Worm (Caenorhabditis elegans) whole organism, young adult: ENCODE measurements around the gene fbxl-5.
A peak's percentile ranks its signal among the peaks of the same experiment; 100 is the strongest.

Experiments
- B0035.1 ChIP-seq: sonication (generic microtip); optimal IDR thresholded peaks from 2 replicates; lab custom pipeline; 2016; ENCODE audit warnings: missing genetic modification characterization, mild to moderate bottlenecking, missing compliant biosample characterization, missing genotype, missing genetic modification reagents
- B0261.1 ChIP-seq: sonication (generic microtip); optimal IDR thresholded peaks from 2 replicates; lab custom pipeline; 2016; ENCODE audit warnings: mild to moderate bottlenecking, missing genetic modification characterization, moderate library complexity, missing compliant biosample characterization
- D2030.7 ChIP-seq: fragments of 200-800 bp; sonication (Bioruptor generic); IDR thresholded peaks from 2 replicates; pipeline ENCODE4 v1.3.6; 2022; ENCODE audit warnings: missing genetic modification reagents, missing genetic modification characterization, missing compliant biosample characterization
- F33H1.4 ChIP-seq: fragments of 200-800 bp; sonication (Bioruptor generic); IDR thresholded peaks from 2 replicates; pipeline ENCODE4 v1.3.6; 2022; ENCODE audit warnings: missing genetic modification reagents, missing genetic modification characterization, missing compliant biosample characterization
- F37B4.10 ChIP-seq: fragments of 200-800 bp; sonication (Bioruptor generic); IDR thresholded peaks from 2 replicates; pipeline ENCODE4 v1.3.6; 2022; ENCODE audit warnings: missing genetic modification characterization, missing compliant biosample characterization
- F39B2.1 ChIP-seq: fragments of 200-800 bp; sonication (Bioruptor generic); IDR thresholded peaks from 2 replicates; pipeline ENCODE4 v1.3.6; 2022; ENCODE audit warnings: missing genetic modification reagents, missing genetic modification characterization, missing compliant biosample characterization
- F55B11.4 ChIP-seq: sonication (generic microtip); optimal IDR thresholded peaks from 2 replicates; lab custom pipeline; 2016; ENCODE audit warnings: missing compliant biosample characterization, missing genetic modification characterization, borderline replicate concordance; ENCODE audit not compliant: insufficient read depth
- F57C9.4 ChIP-seq: sonication (generic microtip); optimal IDR thresholded peaks from 2 replicates; lab custom pipeline; 2017; ENCODE audit warnings: mild to moderate bottlenecking, missing genetic modification characterization, missing compliant biosample characterization
- Y53G8AR.9 ChIP-seq: fragments of 200-800 bp; sonication (Bioruptor generic); conservative IDR thresholded peaks from 2 replicates; pipeline ENCODE4 v1.3.6; 2022; ENCODE audit warnings: missing genetic modification reagents, missing genetic modification characterization, missing compliant biosample characterization
- Y67H2A.10 ChIP-seq: fragments of 200-800 bp; sonication (Bioruptor generic); conservative IDR thresholded peaks from 2 replicates; pipeline ENCODE4 v1.3.6; 2022; ENCODE audit warnings: missing genetic modification reagents, missing genetic modification characterization, missing compliant biosample characterization
- aptf-3 ChIP-seq: fragments of 200-800 bp; sonication (Bioruptor generic); IDR thresholded peaks from 2 replicates; pipeline ENCODE4 v1.3.6; 2022; ENCODE audit warnings: missing genetic modification characterization, missing compliant biosample characterization
- atf-7 ChIP-seq: sonication (generic microtip); optimal IDR thresholded peaks from 2 replicates; lab custom pipeline; 2017; ENCODE audit warnings: mild to moderate bottlenecking, missing genetic modification characterization, missing compliant biosample characterization
- athp-1 ChIP-seq: sonication (generic microtip); optimal IDR thresholded peaks from 2 replicates; lab custom pipeline; 2017; ENCODE audit warnings: mild to moderate bottlenecking, missing genetic modification characterization, missing compliant biosample characterization
- bed-1 ChIP-seq: fragments of 200-800 bp; sonication (Bioruptor generic); IDR thresholded peaks from 2 replicates; pipeline ENCODE4 v1.3.6; 2022; ENCODE audit warnings: missing genetic modification reagents, missing genetic modification characterization, missing compliant biosample characterization
- bed-2 ChIP-seq: fragments of 200-800 bp; sonication (Bioruptor generic); IDR thresholded peaks from 2 replicates; pipeline ENCODE4 v1.3.6; 2022; ENCODE audit warnings: missing genetic modification reagents, missing genetic modification characterization, missing compliant biosample characterization
- chd-7 ChIP-seq: sonication (generic microtip); optimal IDR thresholded peaks from 2 replicates; lab custom pipeline; 2016; ENCODE audit warnings: mild to moderate bottlenecking, missing genetic modification characterization, moderate library complexity, missing compliant biosample characterization
- die-1 ChIP-seq: sonication (generic microtip); optimal IDR thresholded peaks from 2 replicates; lab custom pipeline; 2016; ENCODE audit warnings: missing genotype, mild to moderate bottlenecking, missing genetic modification characterization, missing compliant biosample characterization
- dpff-1 ChIP-seq: sonication (generic microtip); optimal IDR thresholded peaks from 2 replicates; lab custom pipeline; 2017; ENCODE audit warnings: mild to moderate bottlenecking, missing genetic modification characterization, missing compliant biosample characterization
- dpl-1 ChIP-seq: fragments of 150-350 bp; optimal IDR thresholded peaks from 2 replicates; lab custom pipeline; 2014; ENCODE audit warnings: missing biosample characterization, missing genetic modification reagents, missing genetic modification characterization
- egl-18 ChIP-seq: fragments of 200-800 bp; sonication (Bioruptor generic); IDR thresholded peaks from 2 replicates; pipeline ENCODE4 v1.3.6; 2022; ENCODE audit warnings: missing genetic modification reagents, missing genetic modification characterization, missing compliant biosample characterization
- egl-44 ChIP-seq: fragments of 200-800 bp; sonication (Bioruptor generic); IDR thresholded peaks from 2 replicates; pipeline ENCODE4 v1.3.6; 2022; ENCODE audit warnings: missing genetic modification reagents, missing genetic modification characterization, missing compliant biosample characterization
- egrh-3 ChIP-seq: fragments of 200-800 bp; sonication (Bioruptor generic); IDR thresholded peaks from 2 replicates; pipeline ENCODE4 v1.3.6; 2022; ENCODE audit warnings: missing genetic modification reagents, missing genetic modification characterization, missing compliant biosample characterization
- ets-4 ChIP-seq: fragments of 200-800 bp; sonication (Bioruptor generic); optimal IDR thresholded peaks from 2 replicates; lab custom pipeline; 2018; ENCODE audit warnings: mild to moderate bottlenecking, missing genetic modification characterization, missing compliant biosample characterization
- gei-17 ChIP-seq: fragments of 200-800 bp; sonication (Bioruptor generic); optimal IDR thresholded peaks from 2 replicates; lab custom pipeline; 2018; ENCODE audit warnings: mild to moderate bottlenecking, missing genetic modification characterization, missing compliant biosample characterization
- hrde-1 ChIP-seq: sonication (generic microtip); optimal IDR thresholded peaks from 2 replicates; lab custom pipeline; 2016; ENCODE audit warnings: missing genetic modification characterization, mild to moderate bottlenecking, missing compliant biosample characterization, moderate library complexity, missing genotype, missing genetic modification reagents, borderline replicate concordance
- hsf-1 ChIP-seq: fragments of 200-800 bp; sonication (Bioruptor generic); IDR thresholded peaks from 2 replicates; pipeline ENCODE4 v1.3.6; 2022; ENCODE audit warnings: missing genetic modification reagents, missing genetic modification characterization, missing compliant biosample characterization
- lag-1 ChIP-seq: fragments of 200-800 bp; sonication (Bioruptor generic); IDR thresholded peaks from 2 replicates; pipeline ENCODE4 v1.3.6; 2022; ENCODE audit warnings: missing genetic modification reagents, missing genetic modification characterization, missing compliant biosample characterization
- let-607 ChIP-seq, 2 experiments: fragments of 200-800 bp in 1 of 2; sonication (Bioruptor generic) in 1 of 2; sonication (generic microtip) in 1 of 2; optimal IDR thresholded peaks; 2 replicates each; lab custom pipeline; 2016 to 2018; ENCODE audit warnings: mild to moderate bottlenecking in 2 of 2, missing compliant biosample characterization in 2 of 2, missing genetic modification characterization in 2 of 2, moderate library complexity in 2 of 2, missing genotype in 1 of 2
- lin-26 ChIP-seq: fragments of 200-800 bp; sonication (Bioruptor generic); IDR thresholded peaks from 2 replicates; pipeline ENCODE4 v1.3.6; 2022; ENCODE audit warnings: missing genetic modification reagents, missing genetic modification characterization, missing compliant biosample characterization
- lin-54 ChIP-seq: fragments of 200-800 bp; sonication (Bioruptor generic); optimal IDR thresholded peaks from 2 replicates; lab custom pipeline; 2018; ENCODE audit warnings: mild to moderate bottlenecking, missing genetic modification characterization, missing compliant biosample characterization
- madf-3 ChIP-seq: fragments of 200-800 bp; sonication (Bioruptor generic); IDR thresholded peaks from 2 replicates; pipeline ENCODE4 v1.3.6; 2022; ENCODE audit warnings: missing genetic modification reagents, missing genetic modification characterization, missing compliant biosample characterization
- mcd-1 ChIP-seq: fragments of 200-800 bp; sonication (Bioruptor generic); IDR thresholded peaks from 2 replicates; pipeline ENCODE4 v1.3.6; 2022; ENCODE audit warnings: missing genetic modification reagents, missing genetic modification characterization, missing compliant biosample characterization
- mes-4 ChIP-seq: sonication (generic microtip); optimal IDR thresholded peaks from 2 replicates; lab custom pipeline; 2016; ENCODE audit warnings: missing genotype, missing genetic modification characterization, missing compliant biosample characterization
- nhr-120 ChIP-seq: fragments of 200-800 bp; sonication (Bioruptor generic); IDR thresholded peaks from 2 replicates; pipeline ENCODE4 v1.3.6; 2022; ENCODE audit warnings: missing genetic modification characterization, missing compliant biosample characterization
- nhr-80 ChIP-seq: sonication (generic microtip); optimal IDR thresholded peaks from 2 replicates; lab custom pipeline; 2016; ENCODE audit warnings: missing genetic modification characterization, missing compliant biosample characterization
- nhr-90 ChIP-seq: sonication (generic microtip); optimal IDR thresholded peaks from 2 replicates; lab custom pipeline; 2016; ENCODE audit warnings: missing genotype, mild to moderate bottlenecking, missing genetic modification characterization, missing compliant biosample characterization
- rcor-1 ChIP-seq: fragments of 200-800 bp; sonication (Bioruptor generic); IDR thresholded peaks from 2 replicates; pipeline ENCODE4 v1.3.6; 2022; ENCODE audit warnings: missing genetic modification reagents, missing genetic modification characterization, missing compliant biosample characterization
- rec-8 ChIP-seq, 2 experiments: sonication (generic microtip); optimal IDR thresholded peaks; 2 replicates each; lab custom pipeline; 2016; ENCODE audit warnings: mild to moderate bottlenecking in 2 of 2, missing genetic modification characterization in 2 of 2, missing genetic modification reagents in 2 of 2, missing genotype in 2 of 2, missing biosample characterization in 1 of 2, missing compliant biosample characterization in 1 of 2, moderate library complexity in 1 of 2
- snpc-3.4 ChIP-seq: sonication (generic microtip); optimal IDR thresholded peaks from 2 replicates; lab custom pipeline; 2017; ENCODE audit warnings: missing genetic modification characterization, mild to moderate bottlenecking, missing compliant biosample characterization, antibody characterized with exemption, moderate library complexity, missing genotype, missing genetic modification reagents
- tbx-9 ChIP-seq: sonication (generic microtip); optimal IDR thresholded peaks from 2 replicates; lab custom pipeline; 2016; ENCODE audit warnings: borderline replicate concordance, missing genetic modification characterization, inconsistent platforms, missing compliant biosample characterization
- unc-130 ChIP-seq: sonication (generic microtip); optimal IDR thresholded peaks from 2 replicates; lab custom pipeline; 2016; ENCODE audit warnings: missing genetic modification reagents, missing genetic modification characterization, missing compliant biosample characterization
- unc-62 ChIP-seq: fragments of 150-350 bp; optimal IDR thresholded peaks from 2 replicates; lab custom pipeline; 2014; ENCODE audit warnings: missing biosample characterization, missing genetic modification reagents, missing genetic modification characterization
- zim-3 ChIP-seq: sonication (generic microtip); optimal IDR thresholded peaks from 2 replicates; lab custom pipeline; 2017; ENCODE audit warnings: mild to moderate bottlenecking, missing genetic modification characterization, moderate library complexity, missing compliant biosample characterization
- ztf-18 ChIP-seq: sonication (generic microtip); optimal IDR thresholded peaks from 2 replicates; lab custom pipeline; 2016; ENCODE audit warnings: missing genotype, mild to moderate bottlenecking, missing genetic modification characterization, missing compliant biosample characterization
- ztf-22 ChIP-seq: fragments of 200-800 bp; sonication (Bioruptor generic); optimal IDR thresholded peaks from 2 replicates; lab custom pipeline; 2018; ENCODE audit warnings: mild to moderate bottlenecking, missing genetic modification characterization, moderate library complexity, missing compliant biosample characterization
- ztf-26 ChIP-seq: sonication (generic microtip); optimal IDR thresholded peaks from 2 replicates; lab custom pipeline; 2017; ENCODE audit warnings: missing genetic modification characterization, missing compliant biosample characterization
- ztf-6 ChIP-seq: fragments of 200-800 bp; sonication (Bioruptor generic); IDR thresholded peaks from 2 replicates; pipeline ENCODE4 v1.3.6; 2022; ENCODE audit warnings: missing genetic modification reagents, missing genetic modification characterization, missing compliant biosample characterization

Gene fbxl-5

ce11 chrV:7745903-7746302 is 3.2 kb downstream of the fbxl-5 start (continued):
- TF ChIP-seq Y67H2A.10, result no peak
- TF ChIP-seq hsf-1 (GFP tag; lab: Robert Waterston, UW), result no peak
- TF ChIP-seq madf-3, result no peak
- no peak for TF ChIP-seq F37B4.10

ce11 chrV:7747132-7747531 is 4.4 kb downstream of the fbxl-5 start:
- TF ChIP-seq F55B11.4, result no peak
- no peak for TF ChIP-seq tbx-9 (tag; lab: Kevin White, UChicago)
- no peak for TF ChIP-seq F33H1.4 (GFP tag; lab: Robert Waterston, UW)
- TF ChIP-seq dpff-1 (tag; lab: Kevin White, UChicago), result no peak
- TF ChIP-seq unc-130 (GFP tag; lab: Kevin White, UChicago), result no peak
- TF ChIP-seq egrh-3 (GFP tag; lab: Robert Waterston, UW), result no peak
- TF ChIP-seq egl-18, result no peak
- no peak for TF ChIP-seq athp-1

- TF ChIP-seq bed-2 (GFP tag; lab: Robert Waterston, UW), result no peak
- peak; percentile 79 for TF ChIP-seq ets-4
- TF ChIP-seq Y53G8AR.9 (GFP tag; lab: Robert Waterston, UW), result no peak
- TF ChIP-seq D2030.7 (GFP tag; lab: Robert Waterston, UW), result no peak
- TF ChIP-seq dpl-1 (GFP tag; lab: Kevin White, UChicago), result no peak
- no peak for TF ChIP-seq rcor-1 (GFP tag; lab: Robert Waterston, UW)
- peak; percentile 90 to 94 for TF ChIP-seq let-607 (tag; optimal IDR thresholded peaks at IDR 0.05; lab: Kevin White, UChicago)
- TF ChIP-seq ztf-18, result no peak
- no peak for TF ChIP-seq die-1 (tag; lab: Kevin White, UChicago)
- TF ChIP-seq B0261.1 (tag; lab: Kevin White, UChicago), result no peak
- TF ChIP-seq F39B2.1, result no peak
- TF ChIP-seq gei-17 (GFP tag; lab: Kevin White, UChicago), result no peak
- TF ChIP-seq ztf-22 (GFP tag; lab: Kevin White, UChicago), result peak; percentile 67
- TF ChIP-seq hrde-1 (tag; lab: Kevin White, UChicago), result no peak
- no peak for TF ChIP-seq snpc-3.4
- no peak for TF ChIP-seq chd-7 (tag; lab: Kevin White, UChicago)
- peak; percentile 87 for TF ChIP-seq atf-7 (tag; lab: Kevin White, UChicago)
- no peak for TF ChIP-seq F57C9.4
- TF ChIP-seq nhr-120 (GFP tag; lab: Robert Waterston, UW), result no peak
- TF ChIP-seq nhr-90 (tag; lab: Kevin White, UChicago), result peak; percentile 3
- TF ChIP-seq lin-26 (GFP tag; lab: Robert Waterston, UW), result no peak
- TF ChIP-seq rec-8 (tag; optimal IDR thresholded peaks at IDR 0.05; lab: Kevin White, UChicago), result no peak
- peak; percentile 58 for TF ChIP-seq unc-62 (GFP tag; lab: Kevin White, UChicago)
- no peak for TF ChIP-seq lag-1
- no peak for TF ChIP-seq aptf-3 (GFP tag; lab: Robert Waterston, UW)
- no peak for TF ChIP-seq ztf-26 (tag; lab: Kevin White, UChicago)
- no peak for TF ChIP-seq lin-54 (GFP tag; lab: Kevin White, UChicago)
- TF ChIP-seq zim-3 (tag; lab: Kevin White, UChicago), result no peak
- peak; percentile 92 for TF ChIP-seq nhr-80 (tag; lab: Kevin White, UChicago)
- no peak for TF ChIP-seq B0035.1 (tag; lab: Kevin White, UChicago)
- no peak for TF ChIP-seq ztf-6 (GFP tag; lab: Robert Waterston, UW)
- no peak for TF ChIP-seq mes-4
- TF ChIP-seq bed-1 (GFP tag; lab: Robert Waterston, UW), result no peak
- no peak for TF ChIP-seq mcd-1 (GFP tag; lab: Robert Waterston, UW)
- TF ChIP-seq madf-3, result no peak
- TF ChIP-seq egl-44, result no peak
These were observed 5.4 kb downstream of the fbxl-5 start for ce11 chrV:7747987-7748607.
